Worm (Caenorhabditis elegans) whole organism, L4 larva: ENCODE results near the gene dct-6.

Experiments used
- F49E8.2 ChIP-seq: sonication (generic microtip); optimal IDR thresholded peaks from 2 replicates; lab custom pipeline; 2016; ENCODE audit warnings: missing compliant biosample characterization, mild to moderate bottlenecking, missing genetic modification characterization, borderline replicate concordance
- Y5F2A.4 ChIP-seq: fragments of 200-800 bp; sonication (Bioruptor generic); optimal IDR thresholded peaks from 2 replicates; lab custom pipeline; 2018; ENCODE audit warnings: mild to moderate bottlenecking, missing genetic modification characterization, missing compliant biosample characterization
- ZK546.5 ChIP-seq, 2 experiments: sonication (generic microtip); optimal IDR thresholded peaks; 2 replicates each; lab custom pipeline; 2017; ENCODE audit warnings: missing biosample characterization in 2 of 2, missing genetic modification characterization in 2 of 2
- aha-1 ChIP-seq: fragments of 150-350 bp; peaks from one replicate; lab custom pipeline; 2014; ENCODE audit warnings: missing biosample characterization, missing genetic modification characterization
- ceh-32 ChIP-seq: sonication (generic microtip); optimal IDR thresholded peaks from 2 replicates; lab custom pipeline; 2016; ENCODE audit warnings: mild to moderate bottlenecking, missing genetic modification characterization, missing compliant biosample characterization; ENCODE audit not compliant: poor library complexity
- ceh-44 ChIP-seq: fragments of 200-800 bp; sonication (Bioruptor generic); IDR thresholded peaks from 2 replicates; pipeline ENCODE4 v1.3.6; 2022; ENCODE audit warnings: missing genetic modification reagents, missing genetic modification characterization, missing compliant biosample characterization
- ceh-62 ChIP-seq: sonication (generic microtip); optimal IDR thresholded peaks from 2 replicates; lab custom pipeline; 2017; ENCODE audit warnings: missing biosample characterization, missing genetic modification characterization
- daf-16 ChIP-seq, 3 experiments: sonication (generic microtip); optimal IDR thresholded peaks; 2 replicates each; lab custom pipeline; 2016 to 2017; ENCODE audit warnings: missing genetic modification characterization in 3 of 3, missing genetic modification reagents in 3 of 3, mild to moderate bottlenecking in 2 of 3, missing compliant biosample characterization in 2 of 3, missing biosample characterization in 1 of 3, moderate library complexity in 1 of 3
- daf-8 ChIP-seq: fragments of 200-800 bp; sonication (Bioruptor generic); IDR thresholded peaks from 2 replicates; pipeline ENCODE4 v1.3.6; 2022; ENCODE audit warnings: missing genetic modification characterization, missing compliant biosample characterization
- dmd-6 ChIP-seq: fragments of 200-800 bp; sonication (Bioruptor generic); IDR thresholded peaks from 2 replicates; pipeline ENCODE4 v1.3.6; 2022; ENCODE audit warnings: missing genetic modification reagents, missing genetic modification characterization, missing compliant biosample characterization
- dmd-8 ChIP-seq: fragments of 200-800 bp; sonication (Bioruptor generic); IDR thresholded peaks from 2 replicates; pipeline ENCODE4 v1.3.6; 2022; ENCODE audit warnings: missing genetic modification characterization, missing compliant biosample characterization
- dmd-9 ChIP-seq: fragments of 200-800 bp; sonication (Bioruptor generic); IDR thresholded peaks from 2 replicates; pipeline ENCODE4 v1.3.6; 2022; ENCODE audit warnings: missing genetic modification reagents, missing genetic modification characterization, missing compliant biosample characterization
- dve-1 ChIP-seq: sonication (generic microtip); optimal IDR thresholded peaks from 2 replicates; lab custom pipeline; 2017; ENCODE audit warnings: antibody characterized with exemption, mild to moderate bottlenecking, missing genetic modification characterization, missing compliant biosample characterization; ENCODE audit not compliant: insufficient read depth
- hlh-11 ChIP-seq: fragments of 200-800 bp; sonication (Bioruptor generic); optimal IDR thresholded peaks from 2 replicates; lab custom pipeline; 2018; ENCODE audit warnings: mild to moderate bottlenecking, missing genetic modification characterization, missing compliant biosample characterization
- hlh-30 ChIP-seq: sonication (generic microtip); optimal IDR thresholded peaks from 2 replicates; lab custom pipeline; 2017; ENCODE audit warnings: antibody characterized with exemption, mild to moderate bottlenecking, missing genetic modification characterization, missing compliant biosample characterization; ENCODE audit not compliant: insufficient read depth
- hmg-1.1 ChIP-seq: fragments of 200-800 bp; sonication (Bioruptor generic); IDR thresholded peaks from 2 replicates; pipeline ENCODE4 v1.3.6; 2022; ENCODE audit warnings: missing genetic modification reagents, missing genetic modification characterization, missing compliant biosample characterization
- lin-13 ChIP-seq: fragments of 150-350 bp; optimal IDR thresholded peaks from 2 replicates; lab custom pipeline; 2014; ENCODE audit warnings: missing biosample characterization, missing genetic modification reagents, missing genetic modification characterization
- lin-29 ChIP-seq: fragments of 200-800 bp; sonication (Bioruptor generic); IDR thresholded peaks from 2 replicates; pipeline ENCODE4 v1.3.6; 2022; ENCODE audit warnings: missing genetic modification reagents, missing genetic modification characterization, missing compliant biosample characterization
- lin-38 ChIP-seq: fragments of 200-800 bp; sonication (Bioruptor generic); IDR thresholded peaks from 2 replicates; pipeline ENCODE4 v1.3.6; 2022; ENCODE audit warnings: missing genetic modification reagents, missing genetic modification characterization, missing compliant biosample characterization
- madf-5 ChIP-seq, 2 experiments: fragments of 200-800 bp; sonication (Bioruptor generic); IDR thresholded peaks; 2 replicates each; pipeline ENCODE4 v1.3.6; 2022; ENCODE audit warnings: missing compliant biosample characterization in 2 of 2, missing genetic modification characterization in 2 of 2
- madf-9 ChIP-seq: fragments of 200-800 bp; sonication (Bioruptor generic); conservative IDR thresholded peaks from 2 replicates; pipeline ENCODE4 v1.3.6; 2022; ENCODE audit warnings: missing genetic modification reagents, missing genetic modification characterization, missing compliant biosample characterization
- mep-1 ChIP-seq: fragments of 150-350 bp; sonication (generic microtip); optimal IDR thresholded peaks from 3 replicates; lab custom pipeline; 2014; ENCODE audit warnings: missing biosample characterization, missing genetic modification characterization
- mes-2 ChIP-seq: sonication (generic microtip); optimal IDR thresholded peaks from 2 replicates; lab custom pipeline; 2016; ENCODE audit warnings: missing genotype, mild to moderate bottlenecking, missing genetic modification characterization, missing compliant biosample characterization; ENCODE audit not compliant: poor library complexity, severe bottlenecking
- nhr-25 ChIP-seq: sonication (generic microtip); optimal IDR thresholded peaks from 2 replicates; lab custom pipeline; 2017; ENCODE audit warnings: missing genetic modification characterization, mild to moderate bottlenecking, missing compliant biosample characterization, antibody characterized with exemption, moderate library complexity, borderline replicate concordance; ENCODE audit not compliant: insufficient read depth
- nhr-28 ChIP-seq: fragments of 150-350 bp; optimal IDR thresholded peaks from 2 replicates; lab custom pipeline; 2014; ENCODE audit warnings: missing biosample characterization, missing genetic modification characterization
- nhr-41 ChIP-seq: fragments of 200-800 bp; sonication (Bioruptor generic); IDR thresholded peaks from 2 replicates; pipeline ENCODE4 v1.3.6; 2022; ENCODE audit warnings: missing genetic modification reagents, missing genetic modification characterization, missing compliant biosample characterization
- php-3 ChIP-seq: fragments of 200-800 bp; sonication (Bioruptor generic); IDR thresholded peaks from 2 replicates; pipeline ENCODE4 v1.3.6; 2022; ENCODE audit warnings: missing genetic modification reagents, missing genetic modification characterization, missing compliant biosample characterization
- pqm-1 ChIP-seq: sonication (generic microtip); optimal IDR thresholded peaks from 2 replicates; lab custom pipeline; 2017; ENCODE audit warnings: missing biosample characterization, missing genetic modification characterization
- rbr-2 ChIP-seq: sonication (generic microtip); optimal IDR thresholded peaks from 2 replicates; lab custom pipeline; 2016; ENCODE audit warnings: missing genotype, missing genetic modification characterization, missing compliant biosample characterization
- skn-1 ChIP-seq: fragments of 150-350 bp; optimal IDR thresholded peaks from 2 replicates; lab custom pipeline; 2014; ENCODE audit warnings: missing biosample characterization, missing genetic modification characterization
- unc-62 ChIP-seq, 3 experiments: fragments of 150-350 bp in 1 of 3; sonication (generic microtip); optimal IDR thresholded peaks in 2 of 3; peaks in 1 of 3; 1 replicate in 1 of 3; 2 replicates in 2 of 3; lab custom pipeline; 2014 to 2017; ENCODE audit warnings: missing biosample characterization in 3 of 3, missing genetic modification characterization in 3 of 3, missing genetic modification reagents in 3 of 3, missing genotype in 1 of 3
- ztf-11 ChIP-seq: fragments of 150-350 bp; optimal IDR thresholded peaks from 2 replicates; lab custom pipeline; 2014; ENCODE audit warnings: missing biosample characterization, missing genetic modification characterization

Gene dct-6

ce11 chrIII:5981407-5981806 lies 15.2 kb downstream of the dct-6 start:
- 0 out of 2 replicates have a peak, but pooled peaks have one; percentile 34 for TF ChIP-seq php-3 (GFP tag; lab: Robert Waterston, UW)
- peak; percentile 35 for TF ChIP-seq dve-1 (tag; lab: Kevin White, UChicago)
- no peak for TF ChIP-seq madf-5 (GFP tag; IDR thresholded peaks at IDR 0.05; lab: Robert Waterston, UW)
- peak; percentile 97 for TF ChIP-seq pqm-1 (tag; lab: Kevin White, UChicago)
- no peak for TF ChIP-seq dmd-8 (GFP tag; lab: Robert Waterston, UW)
- peak; percentile 84 for TF ChIP-seq hlh-11 (tag; lab: Kevin White, UChicago)
- TF ChIP-seq lin-38 = no peak
- no peak for TF ChIP-seq daf-16 (GFP tag; optimal IDR thresholded peaks at IDR 0.05; lab: Kevin White, UChicago)
- peak; percentile 84 for TF ChIP-seq daf-16 (tag; optimal IDR thresholded peaks at IDR 0.05; lab: Kevin White, UChicago)
- no peak for TF ChIP-seq rbr-2 (tag; lab: Kevin White, UChicago)
- TF ChIP-seq nhr-41 = peak; percentile 56; the same call in 1 of the 2 replicates
- peak; percentile 45 for TF ChIP-seq dmd-6 (GFP tag; lab: Robert Waterston, UW)
- peak; percentile 77 for TF ChIP-seq nhr-28 (tag; lab: Kevin White, UChicago)

- no peak for TF ChIP-seq mes-2 (tag; lab: Kevin White, UChicago)
- no peak for TF ChIP-seq ztf-11 (tag; lab: Kevin White, UChicago)
- TF ChIP-seq lin-29 (GFP tag; lab: Robert Waterston, UW) = no peak
- no peak for TF ChIP-seq ceh-62 (tag; lab: Kevin White, UChicago)
- no peak for TF ChIP-seq skn-1 (tag; lab: Kevin White, UChicago)
- TF ChIP-seq F49E8.2 = no peak
- TF ChIP-seq ceh-32 (tag; lab: Kevin White, UChicago) = no peak
- no peak for TF ChIP-seq hmg-1.1 (GFP tag; lab: Robert Waterston, UW)
Observed at ce11 chrIII:5982026-5982425, 15.8 kb downstream of the dct-6 start, which contains the start of gene frm-2. Gene frm-2, minus strand, starts transcription at chrIII:5982126.

ce11 chrIII:5982753-5983390 lies 16.7 kb downstream of the dct-6 start:
- TF ChIP-seq nhr-28 (tag; lab: Kevin White, UChicago) (peak; percentile 14), lin-38 (no peak), unc-62 (GFP tag; optimal IDR thresholded peaks at IDR 0.05 in 1 of 2; lab: Kevin White, UChicago) (no peak), unc-62 (tag; optimal IDR thresholded peaks at IDR 0.05; lab: Kevin White, UChicago) (no peak), lin-13 (GFP tag; lab: Kevin White, UChicago) (no peak), hlh-30 (peak; percentile 29), dmd-9 (GFP tag; lab: Robert Waterston, UW) (no peak), mep-1 (tag; lab: Kevin White, UChicago) (no peak), ZK546.5 (tag; optimal IDR thresholded peaks at IDR 0.05; lab: Kevin White, UChicago) (no peak), aha-1 (tag; lab: Kevin White, UChicago) (peak; percentile 66), Y5F2A.4 (GFP tag; lab: Kevin White, UChicago) (no peak), nhr-25 (peak; percentile 22)

- TF ChIP-seq rbr-2 (tag; lab: Kevin White, UChicago) (no peak), daf-8 (no peak), ceh-44 (GFP tag; lab: Robert Waterston, UW) (no peak), madf-9 (GFP tag; lab: Robert Waterston, UW) (no peak), lin-38 (no peak), hlh-30 (no peak)
Observed at ce11 chrIII:5985340-5985739, 19.1 kb downstream of the dct-6 start, which contains the start of gene T04C9.3. Gene T04C9.3, plus strand, starts transcription at chrIII:5985640.
